Worm (Caenorhabditis elegans) whole organism, L1 larva: ENCODE results near the gene F46B6.12.

ENCODE experiments used
- C04F5.9 ChIP-seq: sonication (generic microtip); optimal IDR thresholded peaks from 2 replicates; lab custom pipeline; 2016; ENCODE audit warnings: missing genetic modification characterization, missing compliant biosample characterization
- C16A3.4 ChIP-seq: fragments of 150-350 bp; optimal IDR thresholded peaks from 2 replicates; lab custom pipeline; 2014; ENCODE audit warnings: missing biosample characterization, missing genetic modification characterization
- F16B12.6 ChIP-seq: fragments of 150-350 bp; optimal IDR thresholded peaks from 2 replicates; lab custom pipeline; 2014; ENCODE audit warnings: missing biosample characterization, missing genetic modification characterization
- aha-1 ChIP-seq: fragments of 150-350 bp; optimal IDR thresholded peaks from 2 replicates; lab custom pipeline; 2014; ENCODE audit warnings: missing biosample characterization, missing genetic modification characterization
- alr-1 ChIP-seq: fragments of 200-800 bp; sonication (Bioruptor generic); optimal IDR thresholded peaks from 2 replicates; lab custom pipeline; 2018; ENCODE audit warnings: borderline replicate concordance, mild to moderate bottlenecking, missing genetic modification characterization, missing compliant biosample characterization
- aly-2 ChIP-seq: fragments of 150-350 bp; optimal IDR thresholded peaks from 2 replicates; lab custom pipeline; 2014; ENCODE audit warnings: missing biosample characterization, missing genetic modification characterization
- ama-1 ChIP-seq: fragments of 150-350 bp; optimal IDR thresholded peaks from 2 replicates; lab custom pipeline; 2014
- blmp-1 ChIP-seq: fragments of 150-350 bp; optimal IDR thresholded peaks from 2 replicates; lab custom pipeline; 2014; ENCODE audit warnings: missing biosample characterization, missing genetic modification characterization
- ceh-82 ChIP-seq, 3 experiments: fragments of 150-350 bp in 1 of 3; sonication (generic microtip) in 2 of 3; optimal IDR thresholded peaks; 2 replicates each; lab custom pipeline; 2014 to 2017; ENCODE audit warnings: missing biosample characterization in 3 of 3, missing genetic modification characterization in 3 of 3
- dpl-1 ChIP-seq, 3 experiments: fragments of 150-350 bp in 2 of 3; sonication (generic microtip) in 1 of 3; optimal IDR thresholded peaks; 2 replicates each; lab custom pipeline; 2014 to 2017; ENCODE audit warnings: missing biosample characterization in 3 of 3, missing genetic modification characterization in 3 of 3, missing genetic modification reagents in 3 of 3
- dsc-1 ChIP-seq: sonication (generic microtip); optimal IDR thresholded peaks from 2 replicates; lab custom pipeline; 2016; ENCODE audit warnings: mild to moderate bottlenecking, missing genetic modification characterization, missing compliant biosample characterization
- efl-1 ChIP-seq, 4 experiments: fragments of 150-350 bp; optimal IDR thresholded peaks in 3 of 4; peaks in 1 of 4; 1 replicate in 1 of 4; 2 replicates in 3 of 4; lab custom pipeline; 2014; ENCODE audit warnings: missing biosample characterization in 2 of 4, missing genetic modification characterization in 2 of 4, missing genetic modification reagents in 2 of 4
- egl-27 ChIP-seq, 2 experiments: fragments of 150-350 bp in 1 of 2; sonication (generic microtip); optimal IDR thresholded peaks; 3 replicates each; lab custom pipeline; 2017 to 2018; ENCODE audit warnings: missing biosample characterization in 2 of 2, missing genetic modification characterization in 2 of 2, missing genetic modification reagents in 2 of 2
- elt-2 ChIP-seq: sonication (generic microtip); optimal IDR thresholded peaks from 2 replicates; lab custom pipeline; 2016; ENCODE audit warnings: missing genetic modification characterization, mild to moderate bottlenecking, inconsistent platforms, missing compliant biosample characterization, missing genetic modification reagents
- elt-3 ChIP-seq, 6 experiments: fragments of 150-350 bp in 1 of 6; sonication (generic microtip); optimal IDR thresholded peaks; 2 replicates each; lab custom pipeline; 2017 to 2018; ENCODE audit warnings: missing biosample characterization in 6 of 6, missing genetic modification characterization in 6 of 6, inconsistent platforms in 1 of 6
- ets-5 ChIP-seq: fragments of 200-800 bp; sonication (Bioruptor generic); IDR thresholded peaks from 2 replicates; pipeline ENCODE4 v1.3.6; 2022; ENCODE audit warnings: missing genetic modification characterization, missing compliant biosample characterization
- fkh-8 ChIP-seq: sonication (generic microtip); optimal IDR thresholded peaks from 2 replicates; lab custom pipeline; 2016; ENCODE audit warnings: mild to moderate bottlenecking, missing genetic modification characterization, missing compliant biosample characterization
- fos-1 ChIP-seq: fragments of 150-350 bp; optimal IDR thresholded peaks from 2 replicates; lab custom pipeline; 2014; ENCODE audit warnings: missing biosample characterization, missing genetic modification characterization
- grh-1 ChIP-seq: fragments of 200-800 bp; sonication (Bioruptor generic); IDR thresholded peaks from 2 replicates; pipeline ENCODE4 v1.3.6; 2022; ENCODE audit warnings: missing genetic modification reagents, missing genetic modification characterization, missing compliant biosample characterization
- hpl-2 ChIP-seq: fragments of 150-350 bp; optimal IDR thresholded peaks from 2 replicates; lab custom pipeline; 2014; ENCODE audit warnings: missing biosample characterization, missing genetic modification reagents, missing genetic modification characterization
- isw-1 ChIP-seq: fragments of 200-800 bp; sonication (Bioruptor generic); IDR thresholded peaks from 2 replicates; pipeline ENCODE4 v1.3.6; 2022; ENCODE audit warnings: missing genetic modification characterization, missing compliant biosample characterization
- jun-1 ChIP-seq: fragments of 150-350 bp; optimal IDR thresholded peaks from 2 replicates; lab custom pipeline; 2014; ENCODE audit warnings: missing biosample characterization, missing genetic modification reagents, missing genetic modification characterization
- lin-13 ChIP-seq: fragments of 150-350 bp; optimal IDR thresholded peaks from 2 replicates; lab custom pipeline; 2014; ENCODE audit warnings: missing biosample characterization, missing genetic modification reagents, missing genetic modification characterization
- lin-14 ChIP-seq: fragments of 200-800 bp; sonication (Bioruptor generic); optimal IDR thresholded peaks from 2 replicates; lab custom pipeline; 2018; ENCODE audit warnings: mild to moderate bottlenecking, missing genetic modification characterization, moderate library complexity, missing compliant biosample characterization
- lin-15B ChIP-seq: fragments of 150-350 bp; sonication (generic microtip); optimal IDR thresholded peaks from 3 replicates; lab custom pipeline; 2014; ENCODE audit warnings: missing biosample characterization, missing genetic modification characterization
- lin-35 ChIP-seq, 2 experiments: fragments of 150-350 bp; optimal IDR thresholded peaks; 2 replicates each; lab custom pipeline; 2014; ENCODE audit warnings: missing biosample characterization in 2 of 2, missing genetic modification characterization in 2 of 2, missing genetic modification reagents in 2 of 2
- lsy-2 ChIP-seq, 2 experiments: fragments of 150-350 bp; optimal IDR thresholded peaks; 2 replicates each; lab custom pipeline; 2014; ENCODE audit warnings: missing biosample characterization in 2 of 2, missing genetic modification characterization in 2 of 2
- mab-9 ChIP-seq: fragments of 200-800 bp; sonication (Bioruptor generic); IDR thresholded peaks from 2 replicates; pipeline ENCODE4 v1.3.6; 2022; ENCODE audit warnings: missing genetic modification reagents, missing genetic modification characterization, missing compliant biosample characterization
- mdl-1 ChIP-seq, 2 experiments: fragments of 150-350 bp; optimal IDR thresholded peaks; 2 replicates each; lab custom pipeline; 2014 to 2017; ENCODE audit warnings: missing biosample characterization in 2 of 2, missing genetic modification characterization in 2 of 2, inconsistent platforms in 1 of 2
- mep-1 ChIP-seq: fragments of 150-350 bp; optimal IDR thresholded peaks from 2 replicates; lab custom pipeline; 2014; ENCODE audit warnings: missing biosample characterization, missing genetic modification characterization
- nhr-11 ChIP-seq: fragments of 150-350 bp; optimal IDR thresholded peaks from 2 replicates; lab custom pipeline; 2014; ENCODE audit warnings: missing biosample characterization, missing genetic modification characterization
- nhr-19 ChIP-seq: fragments of 200-800 bp; sonication (Bioruptor generic); conservative IDR thresholded peaks from 2 replicates; pipeline ENCODE4 v1.3.6; 2022; ENCODE audit warnings: missing genetic modification characterization, missing compliant biosample characterization
- nhr-20 ChIP-seq: sonication (generic microtip); optimal IDR thresholded peaks from 2 replicates; lab custom pipeline; 2016; ENCODE audit warnings: mild to moderate bottlenecking, missing genetic modification characterization, missing compliant biosample characterization
- nhr-47 ChIP-seq: sonication (generic microtip); optimal IDR thresholded peaks from 2 replicates; lab custom pipeline; 2016; ENCODE audit warnings: mild to moderate bottlenecking, missing genetic modification characterization, moderate library complexity, missing compliant biosample characterization
- nhr-71 ChIP-seq: sonication (generic microtip); optimal IDR thresholded peaks from 2 replicates; lab custom pipeline; 2016; ENCODE audit warnings: mild to moderate bottlenecking, missing genetic modification characterization, moderate library complexity, missing compliant biosample characterization
- nhr-77 ChIP-seq: fragments of 150-350 bp; optimal IDR thresholded peaks from 2 replicates; lab custom pipeline; 2014; ENCODE audit warnings: missing biosample characterization, missing genetic modification characterization
- nhr-85 ChIP-seq: sonication (generic microtip); peaks from one replicate; lab custom pipeline; 2016; ENCODE audit warnings: missing genetic modification characterization, inconsistent platforms, missing compliant biosample characterization
- nhr-90 ChIP-seq: sonication (generic microtip); optimal IDR thresholded peaks from 2 replicates; lab custom pipeline; 2016; ENCODE audit warnings: mild to moderate bottlenecking, missing genetic modification characterization, missing compliant biosample characterization; ENCODE audit not compliant: poor library complexity
- pqm-1 ChIP-seq: sonication (generic microtip); optimal IDR thresholded peaks from 3 replicates; lab custom pipeline; 2017; ENCODE audit warnings: missing biosample characterization, missing genetic modification characterization
- rnt-1 ChIP-seq: sonication (generic microtip); optimal IDR thresholded peaks from 2 replicates; lab custom pipeline; 2016; ENCODE audit warnings: mild to moderate bottlenecking, missing genetic modification characterization, moderate library complexity, missing compliant biosample characterization
- skn-1 ChIP-seq: fragments of 150-350 bp; optimal IDR thresholded peaks from 2 replicates; lab custom pipeline; 2014; ENCODE audit warnings: missing biosample characterization, missing genetic modification characterization
- snu-23 ChIP-seq: sonication (generic microtip); optimal IDR thresholded peaks from 2 replicates; lab custom pipeline; 2016; ENCODE audit warnings: missing genetic modification characterization, missing compliant biosample characterization
- swsn-7 ChIP-seq: sonication (generic microtip); optimal IDR thresholded peaks from 2 replicates; lab custom pipeline; 2016; ENCODE audit warnings: missing genetic modification characterization, missing compliant biosample characterization
- tlp-1 ChIP-seq: fragments of 150-350 bp; optimal IDR thresholded peaks from 2 replicates; lab custom pipeline; 2014; ENCODE audit warnings: missing biosample characterization, missing genetic modification characterization
- unc-130 ChIP-seq: fragments of 150-350 bp; optimal IDR thresholded peaks from 2 replicates; lab custom pipeline; 2017; ENCODE audit warnings: missing biosample characterization, missing genetic modification characterization, inconsistent platforms
- unc-62 ChIP-seq: fragments of 150-350 bp; optimal IDR thresholded peaks from 2 replicates; lab custom pipeline; 2014; ENCODE audit warnings: missing biosample characterization, missing genetic modification reagents, missing genetic modification characterization
- unc-98 ChIP-seq: fragments of 200-800 bp; sonication (Bioruptor generic); IDR thresholded peaks from 2 replicates; pipeline ENCODE4 v1.3.6; 2022; ENCODE audit warnings: missing genetic modification characterization, missing compliant biosample characterization
- vab-15 ChIP-seq: sonication (generic microtip); optimal IDR thresholded peaks from 2 replicates; lab custom pipeline; 2017; ENCODE audit warnings: missing genotype, mild to moderate bottlenecking, missing genetic modification characterization, missing compliant biosample characterization
- xbp-1 ChIP-seq: sonication (generic microtip); optimal IDR thresholded peaks from 2 replicates; lab custom pipeline; 2016; ENCODE audit warnings: missing genetic modification characterization, missing compliant biosample characterization
- ztf-11 ChIP-seq, 2 experiments: sonication (generic microtip); optimal IDR thresholded peaks; 2 replicates each; lab custom pipeline; 2016 to 2017; ENCODE audit warnings: missing genetic modification characterization in 2 of 2, missing biosample characterization in 1 of 2, missing compliant biosample characterization in 1 of 2
- ztf-4 ChIP-seq: fragments of 150-350 bp; optimal IDR thresholded peaks from 2 replicates; lab custom pipeline; 2014; ENCODE audit warnings: missing biosample characterization, missing genetic modification characterization

Gene F46B6.12

ce11 chrV:9729462-9730162, 46.0 kb downstream of the F46B6.12 start, which contains the start of the genes aagr-3 and drap-1:
Gene aagr-3 (minus strand): TSS chrV:9729512.
Gene drap-1 (plus strand): TSS chrV:9730106.
- TF ChIP-seq swsn-7 (tag; lab: Kevin White, UChicago) (peak; percentile 36), hpl-2 (GFP tag; lab: Kevin White, UChicago) (no peak), egl-27 (tag; optimal IDR thresholded peaks at IDR 0.05; lab: Kevin White, UChicago) (no peak), xbp-1 (tag; lab: Kevin White, UChicago) (peak; percentile 99), fos-1 (peak; percentile 36), nhr-71 (tag; lab: Kevin White, UChicago) (peak; percentile 63), nhr-85 (peak; percentile 52), ztf-4 (tag; lab: Kevin White, UChicago) (peak; percentile 12), C16A3.4 (peak; percentile 76), unc-130 (no peak), tlp-1 (tag; lab: Kevin White, UChicago) (no peak), ztf-11 (tag; optimal IDR thresholded peaks at IDR 0.05; lab: Kevin White, UChicago) (no peak), ama-1 (lab: Kevin White, UChicago) (peak; percentile 37), grh-1 (no peak), elt-3 (tag; optimal IDR thresholded peaks at IDR 0.05; lab: Kevin White, UChicago) (peak in 1 of 6 experiments; percentile 65), lin-14 (GFP tag; lab: Kevin White, UChicago) (peak; percentile 58), mab-9 (no peak), lsy-2 (tag; optimal IDR thresholded peaks at IDR 0.05; lab: Kevin White, UChicago) (peak; percentile 51 to 88), nhr-19 (peak; percentile 40), vab-15 (tag; lab: Kevin White, UChicago) (no peak), lin-13 (GFP tag; lab: Kevin White, UChicago) (peak; percentile 39), ceh-82 (tag; optimal IDR thresholded peaks at IDR 0.05; lab: Kevin White, UChicago) (peak in 1 of 3 experiments; percentile 31), nhr-77 (peak; percentile 19), aly-2 (tag; lab: Kevin White, UChicago) (no peak), aha-1 (tag; lab: Kevin White, UChicago) (no peak), elt-2 (tag; lab: Kevin White, UChicago) (peak; percentile 11), unc-98 (GFP tag; lab: Robert Waterston, UW) (no peak), pqm-1 (tag; lab: Kevin White, UChicago) (no peak), ets-5 (no peak), nhr-47 (tag; lab: Kevin White, UChicago) (peak; percentile 20), jun-1 (peak; percentile 3), nhr-11 (tag; lab: Kevin White, UChicago) (no peak), rnt-1 (peak; percentile 12), fkh-8 (tag; lab: Kevin White, UChicago) (no peak), C04F5.9 (no peak), efl-1 (optimal IDR thresholded peaks at IDR 0.05; lab: Kevin White, UChicago) (peak; percentile 21 to 71), efl-1 (GFP tag; optimal IDR thresholded peaks at IDR 0.05 in 1 of 2; lab: Kevin White, UChicago) (peak; percentile 80 to 97), alr-1 (tag; lab: Kevin White, UChicago) (no peak), skn-1 (peak; percentile 12), unc-62 (no peak), nhr-90 (tag; lab: Kevin White, UChicago) (peak; percentile 50), lin-15B (tag; lab: Kevin White, UChicago) (peak; percentile 56), mdl-1 (tag; optimal IDR thresholded peaks at IDR 0.05; lab: Kevin White, UChicago) (peak in 1 of 2 experiments; percentile 42), lin-35 (GFP tag; optimal IDR thresholded peaks at IDR 0.05; lab: Kevin White, UChicago) (peak; percentile 79 to 89), isw-1 (no peak), nhr-20 (peak; percentile 48), dpl-1 (GFP tag; optimal IDR thresholded peaks at IDR 0.05; lab: Kevin White, UChicago) (peak; percentile 52 to 84 (median 75)), blmp-1 (tag; lab: Kevin White, UChicago) (peak; percentile 67), snu-23 (GFP tag; lab: Kevin White, UChicago) (peak; percentile 51), mep-1 (tag; lab: Kevin White, UChicago) (peak; percentile 54), F16B12.6 (tag; lab: Kevin White, UChicago) (no peak), dsc-1 (tag; lab: Kevin White, UChicago) (no peak)
